Fruit fly (Drosophila melanogaster) whole organism, wandering third instar larva: ENCODE measurements around the gene CG6000.

Experiments used
- Abd-B ChIP-seq: fragments of >200 bp; optimal IDR thresholded peaks from 2 replicates; lab custom pipeline; 2017; ENCODE audit warnings: missing biosample characterization, missing genetic modification characterization
- CG32264 ChIP-seq: fragments of 200-800 bp; sonication (Bioruptor generic); optimal IDR thresholded peaks from 2 replicates; lab custom pipeline; 2016; ENCODE audit warnings: missing biosample characterization, missing genetic modification characterization
- CG9705 ChIP-seq: fragments of 200-800 bp; sonication (Bioruptor generic); optimal IDR thresholded peaks from 2 replicates; lab custom pipeline; 2018; ENCODE audit warnings: missing biosample characterization, mild to moderate bottlenecking, missing genetic modification characterization
- CrebA ChIP-seq: fragments of 200-800 bp; sonication (Bioruptor generic); optimal IDR thresholded peaks from 2 replicates; lab custom pipeline; 2016; ENCODE audit warnings: missing biosample characterization, mild to moderate bottlenecking, missing genetic modification characterization, borderline replicate concordance
- Dfd ChIP-seq: fragments of >200 bp; optimal IDR thresholded peaks from 2 replicates; lab custom pipeline; 2017; ENCODE audit warnings: missing biosample characterization, missing genetic modification characterization
- Dif ChIP-seq: fragments of 200-275, 200-300 bp; sonication (Bioruptor generic); optimal IDR thresholded peaks from 2 replicates; lab custom pipeline; 2018; ENCODE audit warnings: missing biosample characterization, missing genetic modification characterization; ENCODE audit not compliant: partially characterized antibody
- GATAd ChIP-seq: sonication (Bioruptor generic); optimal IDR thresholded peaks from 2 replicates; lab custom pipeline; 2016; ENCODE audit warnings: missing biosample characterization, missing genetic modification characterization
- HLH106 ChIP-seq: fragments of 200-800 bp; optimal IDR thresholded peaks from 3 replicates; lab custom pipeline; 2019; ENCODE audit warnings: missing biosample characterization, mild to moderate bottlenecking, missing genetic modification characterization, moderate library complexity
- Hnf4 ChIP-seq: fragments of 200-800 bp; sonication (Bioruptor generic); optimal IDR thresholded peaks from 2 replicates; lab custom pipeline; 2016; ENCODE audit warnings: missing biosample characterization, mild to moderate bottlenecking, missing genetic modification characterization
- Hr78 ChIP-seq: fragments of >200 bp; optimal IDR thresholded peaks from 2 replicates; lab custom pipeline; 2017; ENCODE audit warnings: missing biosample characterization, missing genetic modification characterization
- Hr83 ChIP-seq: fragments of 200-300 bp; sonication (Bioruptor generic); optimal IDR thresholded peaks from 2 replicates; lab custom pipeline; 2016; ENCODE audit warnings: missing biosample characterization, mild to moderate bottlenecking, missing genetic modification characterization, moderate library complexity; ENCODE audit not compliant: poor library complexity, severe bottlenecking
- Jra ChIP-seq: sonication (Bioruptor generic); optimal IDR thresholded peaks from 2 replicates; lab custom pipeline; 2016; ENCODE audit warnings: missing biosample characterization, missing genetic modification characterization
- Mio ChIP-seq: sonication (Bioruptor generic); optimal IDR thresholded peaks from 2 replicates; lab custom pipeline; 2016; ENCODE audit warnings: missing biosample characterization, missing genetic modification characterization
- Myc ChIP-seq: fragments of >200 bp; optimal IDR thresholded peaks from 2 replicates; lab custom pipeline; 2017
- N ChIP-seq: fragments of >200 bp; optimal IDR thresholded peaks from 2 replicates; lab custom pipeline; 2018; ENCODE audit warnings: missing biosample characterization, missing external identifiers, missing genetic modification characterization
- OdsH ChIP-seq: fragments of 200-800 bp; sonication (Bioruptor generic); optimal IDR thresholded peaks from 2 replicates; lab custom pipeline; 2016; ENCODE audit warnings: missing biosample characterization, mild to moderate bottlenecking, missing genetic modification characterization
- Rel ChIP-seq, 2 experiments: fragments of 200-800 bp; sonication (Bioruptor generic) in 1 of 2; optimal IDR thresholded peaks; 2 replicates in 1 of 2; 3 replicates in 1 of 2; lab custom pipeline; 2016 to 2019; ENCODE audit warnings: mild to moderate bottlenecking in 2 of 2, missing biosample characterization in 2 of 2, missing genetic modification characterization in 2 of 2, moderate library complexity in 1 of 2
- Sp1 ChIP-seq: fragments of 200-800 bp; sonication (Bioruptor generic); optimal IDR thresholded peaks from 3 replicates; lab custom pipeline; 2019; ENCODE audit warnings: missing biosample characterization, mild to moderate bottlenecking, missing genetic modification characterization, moderate library complexity
- Vsx2 ChIP-seq: fragments of 200-300, 225-300 bp; sonication (Bioruptor generic); optimal IDR thresholded peaks from 2 replicates; lab custom pipeline; 2018; ENCODE audit warnings: missing biosample characterization, missing genetic modification characterization; ENCODE audit not compliant: partially characterized antibody
- br ChIP-seq: fragments of 200-800 bp; sonication (Bioruptor generic); optimal IDR thresholded peaks from 2 replicates; lab custom pipeline; 2016; ENCODE audit warnings: missing biosample characterization, missing genetic modification characterization
- brk ChIP-seq: fragments of 200-800 bp; sonication (Bioruptor generic); optimal IDR thresholded peaks from 2 replicates; lab custom pipeline; 2016; ENCODE audit warnings: missing biosample characterization, mild to moderate bottlenecking, missing genetic modification characterization
- dl ChIP-seq, 2 experiments: fragments of 175-275, 200-275 bp in 1 of 2; fragments of 200-275 bp in 1 of 2; sonication (Bioruptor generic); optimal IDR thresholded peaks; lab custom pipeline; 2018; ENCODE audit warnings: mild to moderate bottlenecking in 2 of 2, missing biosample characterization in 2 of 2, missing genetic modification characterization in 2 of 2, moderate library complexity in 2 of 2; ENCODE audit not compliant: partially characterized antibody in 2 of 2, insufficient read depth in 1 of 2
- dmrt93B ChIP-seq: fragments of 200-800 bp; sonication (Bioruptor generic); optimal IDR thresholded peaks from 2 replicates; lab custom pipeline; 2018; ENCODE audit warnings: missing biosample characterization, mild to moderate bottlenecking, missing genetic modification characterization
- dsf ChIP-seq: sonication (Bioruptor generic); optimal IDR thresholded peaks from 2 replicates; lab custom pipeline; 2016; ENCODE audit warnings: missing biosample characterization, missing genetic modification characterization, borderline replicate concordance
- ey ChIP-seq: fragments of 200-800 bp; sonication (Bioruptor generic); optimal IDR thresholded peaks from 2 replicates; lab custom pipeline; 2016; ENCODE audit warnings: missing biosample characterization, missing genetic modification characterization
- foxo ChIP-seq, 2 experiments: fragments of 200-800 bp; sonication (Bioruptor generic); optimal IDR thresholded peaks; 2 replicates in 1 of 2; 3 replicates in 1 of 2; lab custom pipeline; 2016 to 2017; ENCODE audit warnings: missing biosample characterization in 2 of 2, missing genetic modification characterization in 2 of 2
- fru ChIP-seq: fragments of 200-800 bp; sonication (Bioruptor generic); optimal IDR thresholded peaks from 3 replicates; lab custom pipeline; 2016; ENCODE audit warnings: missing biosample characterization, mild to moderate bottlenecking, missing genetic modification characterization
- h ChIP-seq: fragments of 200-800 bp; sonication (Bioruptor generic); optimal IDR thresholded peaks from 3 replicates; lab custom pipeline; 2016; ENCODE audit warnings: missing biosample characterization, mild to moderate bottlenecking, missing genetic modification characterization
- jim ChIP-seq: fragments of 175-275, 200-325 bp; sonication (Bioruptor generic); optimal IDR thresholded peaks from 2 replicates; lab custom pipeline; 2016; ENCODE audit warnings: missing biosample characterization, mild to moderate bottlenecking, missing genetic modification characterization
- lola ChIP-seq: fragments of >200 bp; optimal IDR thresholded peaks from 2 replicates; lab custom pipeline; 2017; ENCODE audit warnings: missing biosample characterization, missing genetic modification characterization
- pan ChIP-seq: fragments of >200 bp; optimal IDR thresholded peaks from 2 replicates; lab custom pipeline; 2017
- psq ChIP-seq: fragments of 200-800 bp; sonication (Bioruptor generic); optimal IDR thresholded peaks from 3 replicates; lab custom pipeline; 2017; ENCODE audit warnings: missing biosample characterization, mild to moderate bottlenecking, missing genetic modification characterization, moderate library complexity
- rgr ChIP-seq: fragments of 200-800 bp; sonication (Bioruptor generic); optimal IDR thresholded peaks from 3 replicates; lab custom pipeline; 2016; ENCODE audit warnings: missing biosample characterization, mild to moderate bottlenecking, missing genetic modification characterization
- sage ChIP-seq: fragments of 200-800 bp; sonication (Bioruptor generic); optimal IDR thresholded peaks from 2 replicates; lab custom pipeline; 2016; ENCODE audit warnings: missing biosample characterization, mild to moderate bottlenecking, missing genetic modification characterization
- sv ChIP-seq: fragments of 200-800 bp; sonication (Bioruptor generic); optimal IDR thresholded peaks from 3 replicates; lab custom pipeline; 2016; ENCODE audit warnings: missing biosample characterization, missing genetic modification characterization
- tai ChIP-seq: sonication (Bioruptor generic); optimal IDR thresholded peaks from 2 replicates; lab custom pipeline; 2016; ENCODE audit warnings: missing biosample characterization, missing genetic modification characterization
- usp ChIP-seq: fragments of >200 bp; optimal IDR thresholded peaks from 2 replicates; lab custom pipeline; 2017; ENCODE audit warnings: missing biosample characterization, missing genetic modification characterization
- woc ChIP-seq: sonication (Bioruptor generic); optimal IDR thresholded peaks from 2 replicates; lab custom pipeline; 2016; ENCODE audit warnings: missing biosample characterization, mild to moderate bottlenecking, missing genetic modification characterization

Gene CG6000

DNA sequence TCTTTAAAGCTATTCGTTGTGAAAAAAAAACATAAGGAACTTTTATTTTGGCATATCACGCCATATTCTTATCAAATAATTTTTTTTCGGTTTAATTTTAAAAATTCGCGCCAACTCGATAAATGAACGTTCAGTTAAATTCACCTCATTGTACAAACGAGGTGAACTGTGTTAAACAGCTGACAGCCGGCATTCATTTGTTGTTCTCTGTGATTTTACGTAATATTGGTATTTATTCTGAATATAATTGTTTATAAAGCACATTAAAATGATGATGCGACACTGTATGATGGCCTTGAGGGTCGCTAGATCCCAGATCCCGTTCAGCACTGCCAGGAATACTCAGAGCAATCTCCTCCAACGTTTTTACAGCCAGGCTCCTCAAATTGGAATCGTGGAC lies at the start of gene CG6000:
TSS of gene CG6000 (plus strand) at position 165 of the 400 bp plus-strand sequence.
- no peak for TF ChIP-seq Abd-B (GFP tag; lab: Kevin White, UChicago)
- TF ChIP-seq br (GFP tag; lab: Kevin White, UChicago), result no peak
- no peak for TF ChIP-seq ey (GFP tag; lab: Kevin White, UChicago)
- TF ChIP-seq Jra (GFP tag; lab: Kevin White, UChicago), result no peak
- TF ChIP-seq CG9705 (GFP tag; lab: Kevin White, UChicago), result no peak
- TF ChIP-seq Myc, result peak; percentile 34
- no peak for TF ChIP-seq Dfd (GFP tag; lab: Kevin White, UChicago)

DNA sequence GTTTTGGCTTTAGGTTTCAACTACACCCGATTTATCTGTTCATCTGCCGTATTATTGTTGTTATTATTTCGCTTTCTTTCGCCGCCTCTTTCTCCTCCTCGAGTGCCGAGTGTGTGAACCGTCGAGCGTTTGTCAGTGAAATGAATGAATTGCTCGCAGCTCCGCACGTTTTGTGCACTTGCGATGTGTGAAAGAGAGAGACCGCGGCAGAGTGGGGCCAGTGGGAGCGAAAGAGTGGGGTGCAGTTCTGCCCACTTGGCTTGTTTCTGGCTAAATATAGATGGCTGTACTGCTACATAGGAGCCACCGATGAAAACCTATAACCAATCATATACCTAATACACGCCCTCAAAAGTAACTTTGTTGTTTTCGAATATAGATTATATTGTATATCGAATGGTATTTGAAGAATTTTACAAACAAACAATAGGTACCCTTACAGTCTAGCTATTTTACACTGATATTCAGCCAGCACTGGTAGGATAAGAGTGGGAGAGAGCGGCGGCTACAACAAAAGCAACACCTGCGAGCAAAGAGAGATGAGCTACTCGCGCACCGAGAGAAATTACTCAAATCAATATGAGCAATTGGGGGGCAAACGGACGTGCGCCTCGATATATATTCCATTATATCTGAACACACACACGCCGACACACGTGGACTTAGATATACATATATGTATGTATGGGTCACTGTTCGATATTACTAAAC lies 47.6 kb upstream of the CG6000 start:
- TF ChIP-seq Hr78 (no peak), psq (GFP tag; lab: Kevin White, UChicago) (peak; percentile 37), GATAd (GFP tag; lab: Kevin White, UChicago) (no peak), N (GFP tag; lab: Kevin White, UChicago) (no peak), tai (no peak), usp (GFP tag; lab: Kevin White, UChicago) (no peak), Hnf4 (GFP tag; lab: Kevin White, UChicago) (no peak), Abd-B (GFP tag; lab: Kevin White, UChicago) (no peak), woc (GFP tag; lab: Kevin White, UChicago) (peak; percentile 45), OdsH (GFP tag; lab: Kevin White, UChicago) (no peak), dsf (GFP tag; lab: Kevin White, UChicago) (no peak), pan (lab: Kevin White, UChicago) (no peak), h (GFP tag; lab: Kevin White, UChicago) (peak; percentile 46), dmrt93B (GFP tag; lab: Kevin White, UChicago) (no peak), Hr83 (GFP tag; lab: Kevin White, UChicago) (peak; percentile 70), ey (GFP tag; lab: Kevin White, UChicago) (no peak), Myc (peak; percentile 99), CrebA (GFP tag; lab: Kevin White, UChicago) (no peak), br (GFP tag; lab: Kevin White, UChicago) (peak; percentile 33), Vsx2 (GFP tag; lab: Kevin White, UChicago) (peak; percentile 11), jim (GFP tag; lab: Kevin White, UChicago) (peak; percentile 43), rgr (GFP tag; lab: Kevin White, UChicago) (no peak), CG32264 (GFP tag; lab: Kevin White, UChicago) (no peak), Dif (GFP tag; lab: Kevin White, UChicago) (peak; percentile 68), sage (no peak), Sp1 (peak; percentile 40), fru (GFP tag; lab: Kevin White, UChicago) (peak; percentile 34), HLH106 (tag; lab: Kevin White, UChicago) (peak; percentile 45), Dfd (GFP tag; lab: Kevin White, UChicago) (no peak), foxo (GFP tag; optimal IDR thresholded peaks at IDR 0.05; lab: Kevin White, UChicago) (no peak), brk (GFP tag; lab: Kevin White, UChicago) (no peak), lola (GFP tag; lab: Kevin White, UChicago) (no peak), Jra (GFP tag; lab: Kevin White, UChicago) (no peak), Rel (GFP tag; optimal IDR thresholded peaks at IDR 0.05; lab: Kevin White, UChicago) (no peak), Rel (tag; optimal IDR thresholded peaks at IDR 0.05; lab: Kevin White, UChicago) (no peak), dl (GFP tag; optimal IDR thresholded peaks at IDR 0.05; lab: Kevin White, UChicago; ENCODE audit: insufficient read depth in 1 of 2, partially characterized antibody in 2 of 2) (peak in 1 of 2 experiments; percentile 9), Mio (GFP tag; lab: Kevin White, UChicago) (no peak), sv (no peak), CG9705 (GFP tag; lab: Kevin White, UChicago) (no peak)
